Fruit fly (Drosophila melanogaster): ENCODE measurements around the gene CG31097.

DNA sequence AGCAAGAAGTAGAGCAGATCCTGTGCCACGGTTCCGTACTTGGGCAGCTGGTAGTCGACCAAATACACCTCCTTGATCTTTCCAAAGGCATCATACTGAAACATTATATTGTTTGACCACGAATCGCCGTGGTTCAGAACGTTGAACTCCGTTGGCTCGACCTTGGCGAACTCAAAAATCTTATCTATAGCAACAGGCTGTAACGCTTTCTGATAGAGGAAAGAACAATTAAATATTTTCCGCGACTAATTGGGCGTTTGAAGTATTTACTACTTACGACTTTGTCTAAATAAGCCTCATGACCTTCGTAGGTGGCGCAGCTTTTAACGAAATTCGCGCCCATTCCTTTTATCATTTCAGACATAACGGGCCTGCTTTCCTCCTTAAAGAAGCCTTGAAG, 24.1 kb upstream of the CG31097 start:
- TF ChIP-seq NC2α (GFP tag; optimal IDR thresholded peaks at IDR 0.05) (no peak), Dad (GFP tag; optimal IDR thresholded peaks at IDR 0.05) (no peak), CG14014 (GFP tag; IDR thresholded peaks at IDR 0.05) (no peak), ac (GFP tag; optimal IDR thresholded peaks at IDR 0.05) (no peak), CG11085 (GFP tag; IDR thresholded peaks at IDR 0.05) (no peak), CG8944 (GFP tag; optimal IDR thresholded peaks at IDR 0.05) (no peak), CG4707 (GFP tag; optimal IDR thresholded peaks at IDR 0.05) (no peak)
